Worm (Caenorhabditis elegans): ENCODE data around the gene puf-12.

The puf-12 gene

DNA sequence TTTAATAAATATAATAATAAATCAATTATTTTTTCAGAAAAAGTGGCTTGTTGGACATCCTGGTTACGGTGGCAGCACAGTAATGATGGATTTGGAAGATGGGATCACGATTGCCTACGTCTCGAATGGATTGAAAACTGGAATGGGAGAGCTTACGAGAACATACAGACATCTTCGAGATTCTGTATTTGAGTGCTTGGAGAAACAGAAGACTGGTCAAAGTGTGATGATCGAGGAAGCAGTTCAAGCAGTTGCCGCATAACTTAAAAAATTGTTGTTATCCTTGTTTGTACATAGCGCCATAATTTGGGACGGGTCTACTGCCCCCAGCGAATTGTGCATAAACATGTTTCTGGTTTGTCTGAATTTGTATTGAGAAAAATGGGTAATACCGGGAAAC lies 1.7 kb upstream of the puf-12 start:
- TF ChIP-seq fkh-10 (GFP tag; optimal IDR thresholded peaks at IDR 0.05) (no peak), grh-1 (GFP tag; IDR thresholded peaks at IDR 0.05) (no peak), alr-1 (tag; optimal IDR thresholded peaks at IDR 0.05; ENCODE audit: borderline replicate concordance) (no peak), dpl-1 (GFP tag; optimal IDR thresholded peaks at IDR 0.05) (no peak), mab-9 (GFP tag; IDR thresholded peaks at IDR 0.05) (no peak), nhr-11 (tag; optimal IDR thresholded peaks at IDR 0.05) (no peak), lsy-2 (tag; optimal IDR thresholded peaks at IDR 0.05) (no peak), ceh-8 (GFP tag; optimal IDR thresholded peaks at IDR 0.05) (no peak)

ce11 chrII:10099072-10099471 lies 1.0 kb upstream of the puf-12 start:
- TF ChIP-seq ceh-63 (GFP tag; optimal IDR thresholded peaks at IDR 0.05) = no peak

DNA sequence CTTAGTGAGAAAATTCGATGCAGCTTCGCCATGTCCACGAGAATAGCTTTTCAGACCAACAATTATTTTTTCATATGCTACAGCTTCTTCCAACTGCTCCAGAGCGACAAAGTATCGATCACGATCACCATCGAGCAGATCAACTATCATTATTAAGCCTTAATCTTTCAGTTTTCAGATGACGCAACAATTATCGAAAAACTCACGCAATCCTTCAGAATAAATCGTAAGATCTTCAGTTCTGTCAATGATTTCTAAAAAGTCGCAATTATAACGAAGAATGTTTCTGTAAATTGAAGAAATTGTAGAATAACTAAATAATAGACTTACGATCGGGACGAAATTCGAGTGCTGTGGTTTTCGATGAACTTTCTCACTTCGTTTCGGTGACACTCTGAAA lies 3.1 kb downstream of the puf-12 start:
- TF ChIP-seq pax-3 (tag; optimal IDR thresholded peaks at IDR 0.05) (no peak), snu-23 (GFP tag; optimal IDR thresholded peaks at IDR 0.05) (no peak), swsn-7 (tag; optimal IDR thresholded peaks at IDR 0.05) (no peak), egl-27 (tag; optimal IDR thresholded peaks at IDR 0.05) (no peak), nhr-28 (tag; optimal IDR thresholded peaks at IDR 0.05) (no peak), unc-86 (tag; optimal IDR thresholded peaks at IDR 0.05) (no peak)

ce11 chrII:10105604-10106003 lies 5.5 kb downstream of the puf-12 start, which contains the start of gene ZK945.4:
Gene ZK945.4 (minus strand): TSS chrII:10105704.
- no peak for TF ChIP-seq aha-1 (tag; optimal IDR thresholded peaks at IDR 0.05)
- no peak for TF ChIP-seq ets-5 (GFP tag; IDR thresholded peaks at IDR 0.05)
- no peak for TF ChIP-seq sptf-1 (tag; optimal IDR thresholded peaks at IDR 0.05)

DNA sequence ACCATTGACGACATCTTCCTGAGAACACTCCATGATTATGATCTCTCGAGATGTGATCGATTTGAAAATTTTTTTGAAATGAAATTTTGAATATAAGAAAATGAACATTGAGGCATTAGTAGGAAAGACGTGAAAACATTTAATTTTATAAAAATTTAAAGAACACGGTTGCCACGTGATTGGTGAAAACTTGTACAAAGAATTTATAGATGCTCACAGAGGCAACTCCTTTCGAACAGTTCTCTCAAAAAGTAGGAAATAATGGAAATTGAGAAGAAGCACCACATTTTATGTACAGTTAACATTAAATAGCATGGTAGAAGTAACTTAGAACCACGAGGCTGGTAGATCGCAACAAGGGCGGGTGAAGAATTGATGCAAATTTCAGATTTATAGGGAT lies 6.8 kb downstream of the puf-12 start, which contains the start of gene ZK945.6:
ZK945.6 (minus strand) TSS at position 101 of the 400 bp plus-strand sequence.
- TF ChIP-seq ceh-8 (GFP tag; optimal IDR thresholded peaks at IDR 0.05) (no peak), nhr-71 (tag; optimal IDR thresholded peaks at IDR 0.05) (no peak), hlh-17 (GFP tag; optimal IDR thresholded peaks at IDR 0.05; ENCODE audit: borderline replicate concordance) (no peak), ztf-11 (tag; optimal IDR thresholded peaks at IDR 0.05) (no peak), dsc-1 (tag; optimal IDR thresholded peaks at IDR 0.05) (no peak), Y116A8C.19 (tag; optimal IDR thresholded peaks at IDR 0.05; ENCODE audit: borderline replicate concordance) (no peak), C34B4.2 (tag; optimal IDR thresholded peaks at IDR 0.05) (no peak), unc-62 (GFP tag; optimal IDR thresholded peaks at IDR 0.05) (no peak), nhr-85 (tag) (no peak), lin-39 (tag; optimal IDR thresholded peaks at IDR 0.05) (no peak), isw-1 (GFP tag; IDR thresholded peaks at IDR 0.05) (no peak), mep-1 (tag; optimal IDR thresholded peaks at IDR 0.05) (no peak), dpl-1 (GFP tag; optimal IDR thresholded peaks at IDR 0.05) (no peak), lsy-2 (tag; optimal IDR thresholded peaks at IDR 0.05) (no peak), ceh-88 (GFP tag; IDR thresholded peaks at IDR 0.05) (no peak), fkh-10 (GFP tag; optimal IDR thresholded peaks at IDR 0.05) (no peak)

DNA sequence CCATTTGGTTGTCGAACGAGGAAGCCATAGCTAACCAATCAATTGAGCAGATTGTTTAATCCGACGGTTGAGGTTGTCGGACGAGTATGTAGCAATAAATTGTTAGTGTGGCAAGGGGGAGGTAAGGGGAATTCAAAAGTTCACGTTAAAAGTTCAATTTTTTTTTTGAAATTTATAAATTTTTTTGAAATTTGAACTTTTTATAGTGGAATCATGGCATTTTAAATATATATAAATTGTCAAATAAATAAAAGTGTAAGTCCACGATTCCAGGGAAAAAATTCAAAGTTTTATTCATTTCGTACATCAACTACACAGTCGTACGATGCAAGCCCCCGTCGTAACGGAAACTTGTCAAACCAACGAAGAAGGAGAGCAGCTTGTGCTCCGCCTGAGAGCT lies 8.3 kb downstream of the puf-12 start, which contains the start of the genes ZK945.7 and ZK945.8:
ZK945.7 (minus strand) TSS at position 101 of the 400 bp plus-strand sequence.
ZK945.8 (plus strand) TSS at position 275 of the 400 bp plus-strand sequence.
- no peak for TF ChIP-seq efl-1 (optimal IDR thresholded peaks at IDR 0.05)
- TF ChIP-seq efl-1 (GFP tag; optimal IDR thresholded peaks at IDR 0.05 in 1 of 2) = peak in 1 of 2 experiments; percentile 82
- no peak for TF ChIP-seq Y116A8C.19 (tag; optimal IDR thresholded peaks at IDR 0.05; ENCODE audit: borderline replicate concordance)
